Worm (Caenorhabditis elegans) whole organism, young adult: ENCODE results near the gene vglu-3.

ENCODE experiments used
- B0035.1 ChIP-seq: sonication (generic microtip); optimal IDR thresholded peaks from 2 replicates; lab custom pipeline; 2016; ENCODE audit warnings: missing genetic modification characterization, mild to moderate bottlenecking, missing compliant biosample characterization, missing genotype, missing genetic modification reagents
- B0261.1 ChIP-seq: sonication (generic microtip); optimal IDR thresholded peaks from 2 replicates; lab custom pipeline; 2016; ENCODE audit warnings: mild to moderate bottlenecking, missing genetic modification characterization, moderate library complexity, missing compliant biosample characterization
- D2030.7 ChIP-seq: fragments of 200-800 bp; sonication (Bioruptor generic); IDR thresholded peaks from 2 replicates; pipeline ENCODE4 v1.3.6; 2022; ENCODE audit warnings: missing genetic modification reagents, missing genetic modification characterization, missing compliant biosample characterization
- F22D6.2 ChIP-seq: sonication (generic microtip); optimal IDR thresholded peaks from 2 replicates; lab custom pipeline; 2016; ENCODE audit warnings: mild to moderate bottlenecking, missing genetic modification characterization, missing compliant biosample characterization
- F23B12.7 ChIP-seq: sonication (generic microtip); optimal IDR thresholded peaks from 2 replicates; lab custom pipeline; 2017; ENCODE audit warnings: missing genetic modification characterization, mild to moderate bottlenecking, missing compliant biosample characterization, antibody characterized with exemption, moderate library complexity; ENCODE audit not compliant: insufficient read depth
- F55B11.4 ChIP-seq: sonication (generic microtip); optimal IDR thresholded peaks from 2 replicates; lab custom pipeline; 2016; ENCODE audit warnings: missing compliant biosample characterization, missing genetic modification characterization, borderline replicate concordance; ENCODE audit not compliant: insufficient read depth
- K11D2.4 ChIP-seq: fragments of 200-800 bp; sonication (Bioruptor generic); IDR thresholded peaks from 2 replicates; pipeline ENCODE4 v1.3.6; 2022; ENCODE audit warnings: missing genetic modification reagents, missing genetic modification characterization, missing compliant biosample characterization
- T07F8.4 ChIP-seq: sonication (generic microtip); optimal IDR thresholded peaks from 2 replicates; lab custom pipeline; 2016; ENCODE audit warnings: mild to moderate bottlenecking, missing genetic modification characterization, moderate library complexity, missing compliant biosample characterization
- Y67H2A.10 ChIP-seq: fragments of 200-800 bp; sonication (Bioruptor generic); conservative IDR thresholded peaks from 2 replicates; pipeline ENCODE4 v1.3.6; 2022; ENCODE audit warnings: missing genetic modification reagents, missing genetic modification characterization, missing compliant biosample characterization
- Y79H2A.3 ChIP-seq: fragments of 200-800 bp; sonication (Bioruptor generic); conservative IDR thresholded peaks from 2 replicates; pipeline ENCODE4 v1.3.6; 2022; ENCODE audit warnings: missing genetic modification reagents, missing genetic modification characterization, missing compliant biosample characterization
- ZK185.1 ChIP-seq: sonication (generic microtip); optimal IDR thresholded peaks from 2 replicates; lab custom pipeline; 2016; ENCODE audit warnings: mild to moderate bottlenecking, missing genetic modification characterization, missing compliant biosample characterization; ENCODE audit not compliant: poor library complexity, severe bottlenecking
- akir-1 ChIP-seq: fragments of 200-800 bp; sonication (Bioruptor generic); optimal IDR thresholded peaks from 2 replicates; lab custom pipeline; 2018; ENCODE audit warnings: mild to moderate bottlenecking, missing genetic modification characterization, moderate library complexity, missing compliant biosample characterization
- ama-1 ChIP-seq, 3 experiments: fragments of 150-350 bp in 1 of 3; sonication (generic microtip) in 2 of 3; optimal IDR thresholded peaks; 2 replicates each; lab custom pipeline; 2014 to 2018; ENCODE audit warnings: missing biosample characterization in 2 of 3, missing genetic modification characterization in 2 of 3, missing genetic modification reagents in 2 of 3
- aptf-3 ChIP-seq: fragments of 200-800 bp; sonication (Bioruptor generic); IDR thresholded peaks from 2 replicates; pipeline ENCODE4 v1.3.6; 2022; ENCODE audit warnings: missing genetic modification characterization, missing compliant biosample characterization
- athp-1 ChIP-seq: sonication (generic microtip); optimal IDR thresholded peaks from 2 replicates; lab custom pipeline; 2017; ENCODE audit warnings: mild to moderate bottlenecking, missing genetic modification characterization, missing compliant biosample characterization
- bed-1 ChIP-seq: fragments of 200-800 bp; sonication (Bioruptor generic); IDR thresholded peaks from 2 replicates; pipeline ENCODE4 v1.3.6; 2022; ENCODE audit warnings: missing genetic modification reagents, missing genetic modification characterization, missing compliant biosample characterization
- cebp-1 ChIP-seq, 2 experiments: fragments of 200-800 bp in 1 of 2; sonication (Bioruptor generic) in 1 of 2; sonication (generic microtip) in 1 of 2; IDR thresholded peaks in 1 of 2; optimal IDR thresholded peaks in 1 of 2; 2 replicates each; pipeline versions ENCODE4 v1.3.6 to Lab custom; 2017 to 2022; ENCODE audit warnings: missing compliant biosample characterization in 2 of 2, missing genetic modification characterization in 2 of 2, mild to moderate bottlenecking in 1 of 2, missing genetic modification reagents in 1 of 2, moderate library complexity in 1 of 2
- ceh-27 ChIP-seq: fragments of 200-800 bp; sonication (Bioruptor generic); optimal IDR thresholded peaks from 2 replicates; lab custom pipeline; 2018; ENCODE audit warnings: mild to moderate bottlenecking, missing genetic modification characterization, moderate library complexity, missing compliant biosample characterization
- ceh-58 ChIP-seq: fragments of 200-800 bp; sonication (Bioruptor generic); IDR thresholded peaks from 2 replicates; pipeline ENCODE4 v1.3.6; 2022; ENCODE audit warnings: missing genetic modification characterization, missing compliant biosample characterization
- dpl-1 ChIP-seq: fragments of 150-350 bp; optimal IDR thresholded peaks from 2 replicates; lab custom pipeline; 2014; ENCODE audit warnings: missing biosample characterization, missing genetic modification reagents, missing genetic modification characterization
- egl-18 ChIP-seq: fragments of 200-800 bp; sonication (Bioruptor generic); IDR thresholded peaks from 2 replicates; pipeline ENCODE4 v1.3.6; 2022; ENCODE audit warnings: missing genetic modification reagents, missing genetic modification characterization, missing compliant biosample characterization
- egrh-3 ChIP-seq: fragments of 200-800 bp; sonication (Bioruptor generic); IDR thresholded peaks from 2 replicates; pipeline ENCODE4 v1.3.6; 2022; ENCODE audit warnings: missing genetic modification reagents, missing genetic modification characterization, missing compliant biosample characterization
- ekl-4 ChIP-seq: fragments of 200-800 bp; sonication (Bioruptor generic); IDR thresholded peaks from 2 replicates; pipeline ENCODE4 v1.3.6; 2022; ENCODE audit warnings: missing genetic modification reagents, missing genetic modification characterization, missing compliant biosample characterization
- him-1 ChIP-seq: sonication (generic microtip); optimal IDR thresholded peaks from 2 replicates; lab custom pipeline; 2016; ENCODE audit warnings: missing genotype, missing genetic modification reagents, missing genetic modification characterization, missing compliant biosample characterization
- hlh-26 ChIP-seq: fragments of 200-800 bp; sonication (Bioruptor generic); conservative IDR thresholded peaks from 2 replicates; pipeline ENCODE4 v1.3.6; 2022; ENCODE audit warnings: missing genetic modification reagents, missing genetic modification characterization, missing compliant biosample characterization
- hmg-1.2 ChIP-seq: fragments of 200-800 bp; sonication (Bioruptor generic); IDR thresholded peaks from 2 replicates; pipeline ENCODE4 v1.3.6; 2022; ENCODE audit warnings: missing genetic modification reagents, missing genetic modification characterization, missing compliant biosample characterization
- lag-1 ChIP-seq: fragments of 200-800 bp; sonication (Bioruptor generic); IDR thresholded peaks from 2 replicates; pipeline ENCODE4 v1.3.6; 2022; ENCODE audit warnings: missing genetic modification reagents, missing genetic modification characterization, missing compliant biosample characterization
- lin-54 ChIP-seq: fragments of 200-800 bp; sonication (Bioruptor generic); optimal IDR thresholded peaks from 2 replicates; lab custom pipeline; 2018; ENCODE audit warnings: mild to moderate bottlenecking, missing genetic modification characterization, missing compliant biosample characterization
- lsl-1 ChIP-seq: fragments of 200-800 bp; sonication (Bioruptor generic); optimal IDR thresholded peaks from 2 replicates; lab custom pipeline; 2018; ENCODE audit warnings: mild to moderate bottlenecking, missing genetic modification characterization, moderate library complexity, missing compliant biosample characterization
- lsy-27 ChIP-seq: sonication (generic microtip); optimal IDR thresholded peaks from 2 replicates; lab custom pipeline; 2017; ENCODE audit warnings: missing genetic modification characterization, mild to moderate bottlenecking, missing compliant biosample characterization, antibody characterized with exemption, missing genotype, borderline replicate concordance; ENCODE audit not compliant: insufficient read depth
- madf-8 ChIP-seq: fragments of 200-800 bp; sonication (Bioruptor generic); conservative IDR thresholded peaks from 2 replicates; pipeline ENCODE4 v1.3.6; 2022; ENCODE audit warnings: missing genetic modification reagents, missing genetic modification characterization, missing compliant biosample characterization
- mcd-1 ChIP-seq: fragments of 200-800 bp; sonication (Bioruptor generic); IDR thresholded peaks from 2 replicates; pipeline ENCODE4 v1.3.6; 2022; ENCODE audit warnings: missing genetic modification reagents, missing genetic modification characterization, missing compliant biosample characterization
- mel-28 ChIP-seq: sonication (generic microtip); optimal IDR thresholded peaks from 2 replicates; lab custom pipeline; 2016; ENCODE audit warnings: borderline replicate concordance, mild to moderate bottlenecking, missing genetic modification characterization, missing compliant biosample characterization
- nhr-179 ChIP-seq: sonication (generic microtip); optimal IDR thresholded peaks from 2 replicates; lab custom pipeline; 2016; ENCODE audit warnings: mild to moderate bottlenecking, missing genetic modification characterization, missing compliant biosample characterization
- nhr-27 ChIP-seq: fragments of 200-800 bp; sonication (Bioruptor generic); optimal IDR thresholded peaks from 2 replicates; lab custom pipeline; 2018; ENCODE audit warnings: mild to moderate bottlenecking, missing genetic modification characterization, moderate library complexity, missing compliant biosample characterization
- rec-8 ChIP-seq, 2 experiments: sonication (generic microtip); optimal IDR thresholded peaks; 2 replicates each; lab custom pipeline; 2016; ENCODE audit warnings: mild to moderate bottlenecking in 2 of 2, missing genetic modification characterization in 2 of 2, missing genetic modification reagents in 2 of 2, missing genotype in 2 of 2, missing biosample characterization in 1 of 2, missing compliant biosample characterization in 1 of 2, moderate library complexity in 1 of 2
- sea-2 ChIP-seq: fragments of 200-800 bp; sonication (Bioruptor generic); IDR thresholded peaks from 2 replicates; pipeline ENCODE4 v1.3.6; 2022; ENCODE audit warnings: missing genetic modification characterization, missing compliant biosample characterization
- snpc-1.3 ChIP-seq: sonication (generic microtip); optimal IDR thresholded peaks from 2 replicates; lab custom pipeline; 2017; ENCODE audit warnings: missing genetic modification characterization, mild to moderate bottlenecking, missing compliant biosample characterization, antibody characterized with exemption, moderate library complexity, missing genotype, missing genetic modification reagents; ENCODE audit not compliant: insufficient read depth
- somi-1 ChIP-seq: fragments of 200-800 bp; sonication (Bioruptor generic); optimal IDR thresholded peaks from 2 replicates; lab custom pipeline; 2018; ENCODE audit warnings: mild to moderate bottlenecking, missing genetic modification characterization, missing compliant biosample characterization
- sptf-2 ChIP-seq: fragments of 200-800 bp; sonication (Bioruptor generic); optimal IDR thresholded peaks from 2 replicates; lab custom pipeline; 2018; ENCODE audit warnings: mild to moderate bottlenecking, missing genetic modification characterization, missing compliant biosample characterization
- tbp1 ChIP-seq: fragments of 200-800 bp; sonication (Bioruptor generic); optimal IDR thresholded peaks from 2 replicates; lab custom pipeline; 2018; ENCODE audit warnings: mild to moderate bottlenecking, missing genetic modification characterization, missing compliant biosample characterization
- tbx-9 ChIP-seq: sonication (generic microtip); optimal IDR thresholded peaks from 2 replicates; lab custom pipeline; 2016; ENCODE audit warnings: borderline replicate concordance, missing genetic modification characterization, inconsistent platforms, missing compliant biosample characterization
- xnd-1 ChIP-seq: sonication (generic microtip); optimal IDR thresholded peaks from 2 replicates; lab custom pipeline; 2016; ENCODE audit warnings: missing genotype, missing genetic modification reagents, missing genetic modification characterization, missing compliant biosample characterization
- zim-3 ChIP-seq: sonication (generic microtip); optimal IDR thresholded peaks from 2 replicates; lab custom pipeline; 2017; ENCODE audit warnings: mild to moderate bottlenecking, missing genetic modification characterization, moderate library complexity, missing compliant biosample characterization
- ztf-18 ChIP-seq: sonication (generic microtip); optimal IDR thresholded peaks from 2 replicates; lab custom pipeline; 2016; ENCODE audit warnings: missing genotype, mild to moderate bottlenecking, missing genetic modification characterization, missing compliant biosample characterization
- ztf-3 ChIP-seq: fragments of 200-800 bp; sonication (Bioruptor generic); optimal IDR thresholded peaks from 2 replicates; lab custom pipeline; 2018; ENCODE audit warnings: mild to moderate bottlenecking, missing genetic modification characterization, missing compliant biosample characterization

vglu-3 gene

DNA sequence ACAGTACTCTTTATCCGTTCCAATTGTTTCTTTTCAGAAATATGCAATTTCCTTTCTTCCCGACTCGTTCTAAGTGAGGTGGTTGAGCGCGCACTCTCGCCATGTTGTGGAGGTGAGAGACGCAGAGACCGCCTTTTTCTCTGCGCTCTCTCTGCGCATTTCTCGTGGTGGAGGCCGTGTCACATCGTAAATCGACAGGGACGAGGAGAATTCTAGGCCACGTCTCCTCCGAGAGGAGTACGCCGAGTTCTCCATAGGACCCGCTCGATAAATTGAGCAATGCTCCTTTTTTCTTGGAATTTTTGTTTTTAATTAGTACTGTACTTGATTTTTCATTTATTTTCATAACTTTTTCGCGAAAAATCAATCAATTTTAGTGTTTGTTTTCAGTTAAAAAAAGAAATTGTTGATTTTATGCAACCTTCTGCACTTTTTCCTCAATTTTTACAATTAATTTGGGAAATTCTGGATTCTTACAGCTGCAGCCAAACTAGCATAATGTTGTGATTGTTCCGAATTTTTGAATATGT is 29.3 kb upstream of the vglu-3 start, which contains the start of gene cnk-1 (continued):
- TF ChIP-seq Y67H2A.10 (GFP tag; lab: Robert Waterston, UW): peak; percentile 95
- peak; percentile 97 for TF ChIP-seq D2030.7 (GFP tag; lab: Robert Waterston, UW)
- TF ChIP-seq rec-8 (tag; optimal IDR thresholded peaks at IDR 0.05; lab: Kevin White, UChicago): peak in 1 of 2 experiments; percentile 58
- peak; percentile 39 for TF ChIP-seq B0035.1 (tag; lab: Kevin White, UChicago)
- peak; percentile 89 for TF ChIP-seq ceh-27 (GFP tag; lab: Kevin White, UChicago)
- TF ChIP-seq mel-28 (tag; lab: Kevin White, UChicago): no peak
- no peak for TF ChIP-seq tbx-9
- TF ChIP-seq B0261.1 (tag; lab: Kevin White, UChicago): no peak
- peak; percentile 93 for TF ChIP-seq madf-8 (GFP tag; lab: Robert Waterston, UW)
- peak; percentile 92 for TF ChIP-seq sea-2 (GFP tag; lab: Robert Waterston, UW)
- no peak for TF ChIP-seq hlh-26 (GFP tag; lab: Robert Waterston, UW)
- TF ChIP-seq ekl-4 (GFP tag; lab: Robert Waterston, UW): peak; percentile 98
- peak; percentile 61 for TF ChIP-seq somi-1 (GFP tag; lab: Kevin White, UChicago)
- TF ChIP-seq K11D2.4 (GFP tag; lab: Robert Waterston, UW): peak; percentile 98
- no peak for TF ChIP-seq F23B12.7
- TF ChIP-seq dpl-1 (GFP tag; lab: Kevin White, UChicago): no peak
- TF ChIP-seq snpc-1.3: no peak
- no peak for TF ChIP-seq F22D6.2
- no peak for TF ChIP-seq ceh-58 (GFP tag; lab: Robert Waterston, UW)
- peak; percentile 68 for TF ChIP-seq lsl-1 (GFP tag; lab: Kevin White, UChicago)
- peak; percentile 93 for TF ChIP-seq egl-18 (GFP tag; lab: Robert Waterston, UW)
- no peak for TF ChIP-seq nhr-179
- TF ChIP-seq T07F8.4 (tag; lab: Kevin White, UChicago): peak; percentile 7
- no peak for TF ChIP-seq ama-1 (optimal IDR thresholded peaks at IDR 0.05; lab: Kevin White, UChicago)
- no peak for TF ChIP-seq ama-1 (GFP tag; optimal IDR thresholded peaks at IDR 0.05; lab: Kevin White, UChicago)
- no peak for TF ChIP-seq nhr-27 (tag; lab: Kevin White, UChicago)
- peak; percentile 98 for TF ChIP-seq hmg-1.2 (GFP tag; lab: Robert Waterston, UW)
- no peak for TF ChIP-seq sptf-2 (GFP tag; lab: Kevin White, UChicago)
- TF ChIP-seq lag-1 (GFP tag; lab: Robert Waterston, UW): peak; percentile 96
- TF ChIP-seq akir-1: peak; percentile 60
- TF ChIP-seq ztf-18: peak; percentile 91
- peak; percentile 99 for TF ChIP-seq mcd-1 (GFP tag; lab: Robert Waterston, UW)
- no peak for TF ChIP-seq ztf-3
- peak; percentile 86 for TF ChIP-seq Y79H2A.3 (GFP tag; lab: Robert Waterston, UW)
- peak; percentile 54 for TF ChIP-seq him-1 (tag; lab: Kevin White, UChicago)
- TF ChIP-seq F55B11.4 (tag; lab: Kevin White, UChicago): no peak
- TF ChIP-seq athp-1 (tag; lab: Kevin White, UChicago): peak; percentile 83
- TF ChIP-seq tbp1 (GFP tag; lab: Kevin White, UChicago): peak; percentile 67
- peak; percentile 72 for TF ChIP-seq xnd-1 (tag; lab: Kevin White, UChicago)
- peak; percentile 92; the same call in 1 of the 2 replicates for TF ChIP-seq bed-1 (GFP tag; lab: Robert Waterston, UW)
- TF ChIP-seq cebp-1 (GFP tag; IDR thresholded peaks at IDR 0.05; lab: Robert Waterston, UW): peak; percentile 85
- peak; percentile 77 for TF ChIP-seq cebp-1 (tag; optimal IDR thresholded peaks at IDR 0.05; lab: Kevin White, UChicago)
- TF ChIP-seq zim-3: peak; percentile 76
- TF ChIP-seq aptf-3 (GFP tag; lab: Robert Waterston, UW): peak; percentile 93
- peak; percentile 84 for TF ChIP-seq lin-54 (GFP tag; lab: Kevin White, UChicago)
- peak; percentile 88 for TF ChIP-seq egrh-3 (GFP tag; lab: Robert Waterston, UW)
- no peak for TF ChIP-seq lsy-27 (tag; lab: Kevin White, UChicago)
- peak; percentile 89 for TF ChIP-seq ZK185.1 (tag; lab: Kevin White, UChicago)
